Worm (Caenorhabditis elegans) whole organism, young adult: ENCODE data around the gene F38A6.5.

ENCODE experiments used
- B0035.1 ChIP-seq: sonication (generic microtip); optimal IDR thresholded peaks from 2 replicates; lab custom pipeline; 2016; ENCODE audit warnings: missing genetic modification characterization, mild to moderate bottlenecking, missing compliant biosample characterization, missing genotype, missing genetic modification reagents
- D2030.7 ChIP-seq: fragments of 200-800 bp; sonication (Bioruptor generic); IDR thresholded peaks from 2 replicates; pipeline ENCODE4 v1.3.6; 2022; ENCODE audit warnings: missing genetic modification reagents, missing genetic modification characterization, missing compliant biosample characterization
- F22D6.2 ChIP-seq: sonication (generic microtip); optimal IDR thresholded peaks from 2 replicates; lab custom pipeline; 2016; ENCODE audit warnings: mild to moderate bottlenecking, missing genetic modification characterization, missing compliant biosample characterization
- F39B2.1 ChIP-seq: fragments of 200-800 bp; sonication (Bioruptor generic); IDR thresholded peaks from 2 replicates; pipeline ENCODE4 v1.3.6; 2022; ENCODE audit warnings: missing genetic modification reagents, missing genetic modification characterization, missing compliant biosample characterization
- F49E8.2 ChIP-seq: sonication (generic microtip); optimal IDR thresholded peaks from 3 replicates; lab custom pipeline; 2017; ENCODE audit warnings: missing genetic modification characterization, mild to moderate bottlenecking, missing compliant biosample characterization, antibody characterized with exemption, moderate library complexity; ENCODE audit not compliant: insufficient read depth
- F57C9.4 ChIP-seq: sonication (generic microtip); optimal IDR thresholded peaks from 2 replicates; lab custom pipeline; 2017; ENCODE audit warnings: mild to moderate bottlenecking, missing genetic modification characterization, missing compliant biosample characterization
- K12H6.12 ChIP-seq: fragments of 200-800 bp; sonication (Bioruptor generic); optimal IDR thresholded peaks from 2 replicates; lab custom pipeline; 2018; ENCODE audit warnings: mild to moderate bottlenecking, missing genetic modification characterization, missing compliant biosample characterization
- T07F8.4 ChIP-seq: sonication (generic microtip); optimal IDR thresholded peaks from 2 replicates; lab custom pipeline; 2016; ENCODE audit warnings: mild to moderate bottlenecking, missing genetic modification characterization, moderate library complexity, missing compliant biosample characterization
- T26A5.8 ChIP-seq: sonication (generic microtip); optimal IDR thresholded peaks from 2 replicates; lab custom pipeline; 2016; ENCODE audit warnings: missing genetic modification characterization, missing compliant biosample characterization
- Y95B8A.8 ChIP-seq: fragments of 200-800 bp; sonication (Bioruptor generic); IDR thresholded peaks from 2 replicates; pipeline ENCODE4 v1.3.6; 2022; ENCODE audit warnings: missing genetic modification reagents, missing genetic modification characterization, missing compliant biosample characterization
- akir-1 ChIP-seq: fragments of 200-800 bp; sonication (Bioruptor generic); optimal IDR thresholded peaks from 2 replicates; lab custom pipeline; 2018; ENCODE audit warnings: mild to moderate bottlenecking, missing genetic modification characterization, moderate library complexity, missing compliant biosample characterization
- atf-7 ChIP-seq: sonication (generic microtip); optimal IDR thresholded peaks from 2 replicates; lab custom pipeline; 2017; ENCODE audit warnings: mild to moderate bottlenecking, missing genetic modification characterization, missing compliant biosample characterization
- attf-3 ChIP-seq: fragments of 200-800 bp; sonication (Bioruptor generic); conservative IDR thresholded peaks from 2 replicates; pipeline ENCODE4 v1.3.6; 2022; ENCODE audit warnings: missing genetic modification reagents, missing genetic modification characterization, missing compliant biosample characterization
- ceh-79 ChIP-seq: sonication (generic microtip); optimal IDR thresholded peaks from 2 replicates; lab custom pipeline; 2017; ENCODE audit warnings: mild to moderate bottlenecking, missing genetic modification characterization, missing compliant biosample characterization
- dpff-1 ChIP-seq: sonication (generic microtip); optimal IDR thresholded peaks from 2 replicates; lab custom pipeline; 2017; ENCODE audit warnings: mild to moderate bottlenecking, missing genetic modification characterization, missing compliant biosample characterization
- dpl-1 ChIP-seq: fragments of 150-350 bp; optimal IDR thresholded peaks from 2 replicates; lab custom pipeline; 2014; ENCODE audit warnings: missing biosample characterization, missing genetic modification reagents, missing genetic modification characterization
- egrh-3 ChIP-seq: fragments of 200-800 bp; sonication (Bioruptor generic); IDR thresholded peaks from 2 replicates; pipeline ENCODE4 v1.3.6; 2022; ENCODE audit warnings: missing genetic modification reagents, missing genetic modification characterization, missing compliant biosample characterization
- ekl-4 ChIP-seq: fragments of 200-800 bp; sonication (Bioruptor generic); IDR thresholded peaks from 2 replicates; pipeline ENCODE4 v1.3.6; 2022; ENCODE audit warnings: missing genetic modification reagents, missing genetic modification characterization, missing compliant biosample characterization
- fkh-3 ChIP-seq: sonication (generic microtip); optimal IDR thresholded peaks from 2 replicates; lab custom pipeline; 2016; ENCODE audit warnings: mild to moderate bottlenecking, missing genetic modification characterization, missing compliant biosample characterization
- gei-17 ChIP-seq: fragments of 200-800 bp; sonication (Bioruptor generic); optimal IDR thresholded peaks from 2 replicates; lab custom pipeline; 2018; ENCODE audit warnings: mild to moderate bottlenecking, missing genetic modification characterization, missing compliant biosample characterization
- hmg-1.2 ChIP-seq: fragments of 200-800 bp; sonication (Bioruptor generic); IDR thresholded peaks from 2 replicates; pipeline ENCODE4 v1.3.6; 2022; ENCODE audit warnings: missing genetic modification reagents, missing genetic modification characterization, missing compliant biosample characterization
- hrde-1 ChIP-seq: sonication (generic microtip); optimal IDR thresholded peaks from 2 replicates; lab custom pipeline; 2016; ENCODE audit warnings: missing genetic modification characterization, mild to moderate bottlenecking, missing compliant biosample characterization, moderate library complexity, missing genotype, missing genetic modification reagents, borderline replicate concordance
- lag-1 ChIP-seq: fragments of 200-800 bp; sonication (Bioruptor generic); IDR thresholded peaks from 2 replicates; pipeline ENCODE4 v1.3.6; 2022; ENCODE audit warnings: missing genetic modification reagents, missing genetic modification characterization, missing compliant biosample characterization
- lin-35 ChIP-seq, 3 experiments: fragments of 150-350 bp in 2 of 3; sonication (generic microtip) in 1 of 3; optimal IDR thresholded peaks; 2 replicates each; lab custom pipeline; 2014 to 2018; ENCODE audit warnings: missing biosample characterization in 3 of 3, missing genetic modification characterization in 3 of 3, missing genetic modification reagents in 3 of 3
- lin-40 ChIP-seq: sonication (generic microtip); optimal IDR thresholded peaks from 2 replicates; lab custom pipeline; 2016; ENCODE audit warnings: missing genetic modification characterization, mild to moderate bottlenecking, missing compliant biosample characterization, missing genotype, missing genetic modification reagents
- lsl-1 ChIP-seq: fragments of 200-800 bp; sonication (Bioruptor generic); optimal IDR thresholded peaks from 2 replicates; lab custom pipeline; 2018; ENCODE audit warnings: mild to moderate bottlenecking, missing genetic modification characterization, moderate library complexity, missing compliant biosample characterization
- madf-8 ChIP-seq: fragments of 200-800 bp; sonication (Bioruptor generic); conservative IDR thresholded peaks from 2 replicates; pipeline ENCODE4 v1.3.6; 2022; ENCODE audit warnings: missing genetic modification reagents, missing genetic modification characterization, missing compliant biosample characterization
- mxl-1 ChIP-seq: sonication (generic microtip); optimal IDR thresholded peaks from 2 replicates; lab custom pipeline; 2016; ENCODE audit warnings: missing genetic modification characterization, missing compliant biosample characterization
- nfyb-1 ChIP-seq: fragments of 200-800 bp; sonication (Bioruptor generic); IDR thresholded peaks from 2 replicates; pipeline ENCODE4 v1.3.6; 2022; ENCODE audit warnings: missing genetic modification reagents, missing genetic modification characterization, missing compliant biosample characterization
- nhr-120 ChIP-seq: fragments of 200-800 bp; sonication (Bioruptor generic); IDR thresholded peaks from 2 replicates; pipeline ENCODE4 v1.3.6; 2022; ENCODE audit warnings: missing genetic modification characterization, missing compliant biosample characterization
- nhr-179 ChIP-seq: sonication (generic microtip); optimal IDR thresholded peaks from 2 replicates; lab custom pipeline; 2016; ENCODE audit warnings: mild to moderate bottlenecking, missing genetic modification characterization, missing compliant biosample characterization
- pha-4 ChIP-seq: fragments of 150-350 bp; sonication (generic microtip); optimal IDR thresholded peaks from 2 replicates; lab custom pipeline; 2014; ENCODE audit warnings: missing biosample characterization, missing genetic modification reagents, missing genetic modification characterization
- repo-1 ChIP-seq: sonication (generic microtip); optimal IDR thresholded peaks from 2 replicates; lab custom pipeline; 2017; ENCODE audit warnings: mild to moderate bottlenecking, missing genetic modification characterization, missing compliant biosample characterization
- snpc-1.1 ChIP-seq: sonication (generic microtip); optimal IDR thresholded peaks from 2 replicates; lab custom pipeline; 2017; ENCODE audit warnings: missing genetic modification characterization, mild to moderate bottlenecking, missing compliant biosample characterization, antibody characterized with exemption, moderate library complexity, missing genotype, missing genetic modification reagents; ENCODE audit not compliant: insufficient read depth
- snpc-3.4 ChIP-seq: sonication (generic microtip); optimal IDR thresholded peaks from 2 replicates; lab custom pipeline; 2017; ENCODE audit warnings: missing genetic modification characterization, mild to moderate bottlenecking, missing compliant biosample characterization, antibody characterized with exemption, moderate library complexity, missing genotype, missing genetic modification reagents
- snpc-4 ChIP-seq, 5 experiments: fragments of 150-350 bp in 1 of 5; sonication (generic microtip) in 4 of 5; optimal IDR thresholded peaks; 2 replicates each; lab custom pipeline; 2014 to 2018; ENCODE audit warnings: missing genetic modification characterization in 5 of 5, missing biosample characterization in 3 of 5, antibody characterized with exemption in 2 of 5, mild to moderate bottlenecking in 2 of 5, missing compliant biosample characterization in 2 of 5, missing genotype in 2 of 5, moderate library complexity in 2 of 5, missing genetic modification reagents in 1 of 5
- sptf-2 ChIP-seq: fragments of 200-800 bp; sonication (Bioruptor generic); optimal IDR thresholded peaks from 2 replicates; lab custom pipeline; 2018; ENCODE audit warnings: mild to moderate bottlenecking, missing genetic modification characterization, missing compliant biosample characterization
- unc-130 ChIP-seq: sonication (generic microtip); optimal IDR thresholded peaks from 2 replicates; lab custom pipeline; 2016; ENCODE audit warnings: missing genetic modification reagents, missing genetic modification characterization, missing compliant biosample characterization
- unc-62 ChIP-seq: fragments of 150-350 bp; optimal IDR thresholded peaks from 2 replicates; lab custom pipeline; 2014; ENCODE audit warnings: missing biosample characterization, missing genetic modification reagents, missing genetic modification characterization
- xnd-1 ChIP-seq: sonication (generic microtip); optimal IDR thresholded peaks from 2 replicates; lab custom pipeline; 2016; ENCODE audit warnings: missing genotype, missing genetic modification reagents, missing genetic modification characterization, missing compliant biosample characterization
- zim-3 ChIP-seq: sonication (generic microtip); optimal IDR thresholded peaks from 2 replicates; lab custom pipeline; 2017; ENCODE audit warnings: mild to moderate bottlenecking, missing genetic modification characterization, moderate library complexity, missing compliant biosample characterization
- ztf-18 ChIP-seq: sonication (generic microtip); optimal IDR thresholded peaks from 2 replicates; lab custom pipeline; 2016; ENCODE audit warnings: missing genotype, mild to moderate bottlenecking, missing genetic modification characterization, missing compliant biosample characterization
- ztf-25 ChIP-seq: fragments of 200-800 bp; sonication (Bioruptor generic); IDR thresholded peaks from 2 replicates; pipeline ENCODE4 v1.3.6; 2022; ENCODE audit warnings: missing genetic modification reagents, missing genetic modification characterization, missing compliant biosample characterization
- ztf-28 ChIP-seq: fragments of 200-800 bp; sonication (Bioruptor generic); IDR thresholded peaks from 2 replicates; pipeline ENCODE4 v1.3.6; 2022; ENCODE audit warnings: missing genetic modification reagents, missing genetic modification characterization, missing compliant biosample characterization

The F38A6.5 gene

DNA sequence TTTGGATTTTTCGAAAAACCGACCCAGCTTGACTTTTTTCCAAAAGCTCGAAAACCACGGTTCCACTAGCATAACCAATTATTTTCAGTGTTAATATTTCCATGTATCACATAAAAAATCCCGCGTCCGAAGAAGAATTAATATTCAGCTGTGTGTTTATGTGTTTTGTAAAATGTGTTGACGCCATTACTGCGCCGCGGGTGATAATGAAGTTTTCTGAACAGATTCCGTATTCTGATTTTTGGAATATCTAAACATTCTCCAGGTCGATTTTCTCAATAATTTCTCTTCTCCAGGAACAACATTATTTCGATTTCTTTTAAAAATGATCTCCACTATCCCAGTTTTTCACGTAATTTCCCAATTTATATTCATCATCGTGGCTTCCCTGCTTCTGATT, 38.9 kb downstream of the F38A6.5 start, which contains the start of gene srxa-6 (continued):
- TF ChIP-seq mxl-1 (tag; lab: Kevin White, UChicago) (no peak), lin-40 (tag; lab: Kevin White, UChicago) (no peak)

DNA sequence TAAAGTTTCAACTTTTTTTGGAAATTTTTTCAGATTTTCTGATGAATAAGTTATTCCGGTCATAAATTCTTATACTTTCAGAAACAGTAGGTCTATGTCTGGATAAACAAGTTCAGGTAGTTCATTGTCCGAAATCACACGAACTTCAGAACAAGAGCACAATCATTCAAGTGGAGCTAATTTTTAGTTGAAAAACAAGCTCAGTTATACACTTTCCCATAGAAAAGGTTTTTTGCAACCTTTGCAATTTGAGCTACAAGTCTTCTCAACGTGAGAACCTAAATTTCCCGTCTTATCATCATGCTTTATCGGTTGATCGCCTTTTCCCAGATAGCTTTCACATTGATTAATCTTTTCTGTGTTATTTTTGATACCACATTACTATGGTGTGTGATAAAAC, 41.8 kb downstream of the F38A6.5 start, which contains the start of gene srxa-1:
srxa-1 (plus strand) TSS at position 301 of the 400 bp plus-strand sequence.
- TF ChIP-seq ceh-79 (tag; lab: Kevin White, UChicago) (no peak), F57C9.4 (no peak), hrde-1 (tag; lab: Kevin White, UChicago) (no peak), sptf-2 (GFP tag; lab: Kevin White, UChicago) (no peak), ztf-18 (tag; lab: Kevin White, UChicago) (no peak), nhr-120 (no peak), gei-17 (GFP tag; lab: Kevin White, UChicago) (no peak), atf-7 (tag; lab: Kevin White, UChicago) (no peak), hmg-1.2 (no peak), B0035.1 (tag; lab: Kevin White, UChicago) (no peak), ekl-4 (GFP tag; lab: Robert Waterston, UW) (no peak), akir-1 (GFP tag; lab: Kevin White, UChicago) (no peak), egrh-3 (GFP tag; lab: Robert Waterston, UW) (no peak), xnd-1 (no peak), snpc-1.1 (tag; lab: Kevin White, UChicago) (no peak), nhr-179 (tag; lab: Kevin White, UChicago) (no peak)

DNA sequence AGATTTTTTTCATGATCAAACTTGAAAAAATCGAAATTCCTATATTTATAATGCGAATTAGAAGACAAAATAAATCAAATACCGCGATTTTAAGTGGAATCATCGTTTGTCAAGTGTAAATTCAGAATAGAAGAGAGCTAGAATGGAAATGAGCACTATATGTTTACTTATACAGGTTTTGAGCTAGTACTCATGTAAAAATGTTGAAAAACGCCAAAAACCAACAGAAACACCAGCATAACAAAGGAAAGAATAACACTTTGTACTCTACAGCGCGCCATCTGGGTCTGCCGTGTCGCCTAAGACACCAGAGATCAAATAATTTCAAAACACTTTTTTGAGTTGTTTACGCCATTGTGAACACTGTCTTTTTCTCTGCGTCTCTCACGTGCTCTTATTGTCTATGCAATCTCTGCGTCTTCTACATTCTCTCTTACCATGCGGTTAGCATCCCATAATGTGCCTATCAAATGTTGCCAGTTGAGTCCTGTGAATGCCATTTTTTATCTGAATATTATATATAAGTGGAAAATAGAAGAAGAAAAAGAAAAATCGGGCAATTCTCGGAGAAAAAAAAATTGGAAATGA, 44.7 kb downstream of the F38A6.5 start, which contains the start of gene ipla-3:
ipla-3 (minus strand) TSS at position 510 of the 588 bp plus-strand sequence.
- TF ChIP-seq F39B2.1 (GFP tag; lab: Robert Waterston, UW) = no peak
- no peak for TF ChIP-seq T07F8.4 (tag; lab: Kevin White, UChicago)
- TF ChIP-seq unc-62 (GFP tag; lab: Kevin White, UChicago) = peak; percentile 1
- no peak for TF ChIP-seq dpl-1 (GFP tag; lab: Kevin White, UChicago)
- TF ChIP-seq attf-3 (GFP tag; lab: Robert Waterston, UW) = no peak
- TF ChIP-seq D2030.7 = 0 out of 2 replicates have a peak, but pooled peaks have one; percentile 21
- no peak for TF ChIP-seq T26A5.8 (tag; lab: Kevin White, UChicago)
- peak; percentile 72 for TF ChIP-seq K12H6.12 (tag; lab: Kevin White, UChicago)
- TF ChIP-seq nfyb-1 = 0 out of 2 replicates have a peak, but pooled peaks have one; percentile 51
- TF ChIP-seq nhr-120 = no peak
- no peak for TF ChIP-seq ztf-28 (GFP tag; lab: Robert Waterston, UW)
- peak in 1 of 3 experiments; percentile 26 for TF ChIP-seq lin-35 (GFP tag; optimal IDR thresholded peaks at IDR 0.05; lab: Kevin White, UChicago)
- TF ChIP-seq dpff-1 = no peak
- no peak for TF ChIP-seq B0035.1 (tag; lab: Kevin White, UChicago)
- no peak for TF ChIP-seq egrh-3 (GFP tag; lab: Robert Waterston, UW)
- TF ChIP-seq snpc-4 (GFP tag; optimal IDR thresholded peaks at IDR 0.05; lab: Kevin White, UChicago) = no peak
- peak in 2 of 4 experiments; percentile 37 to 54 for TF ChIP-seq snpc-4 (tag; optimal IDR thresholded peaks at IDR 0.05; lab: Kevin White, UChicago)
- peak; percentile 57 for TF ChIP-seq pha-4 (tag; lab: Kevin White, UChicago)
- TF ChIP-seq Y95B8A.8 (GFP tag; lab: Robert Waterston, UW) = 0 out of 2 replicates have a peak, but pooled peaks have one; percentile 44
- no peak for TF ChIP-seq lsl-1
- no peak for TF ChIP-seq madf-8 (GFP tag; lab: Robert Waterston, UW)
- no peak for TF ChIP-seq snpc-3.4
- no peak for TF ChIP-seq lag-1 (GFP tag; lab: Robert Waterston, UW)
- no peak for TF ChIP-seq zim-3
- peak; percentile 1 for TF ChIP-seq F22D6.2 (tag; lab: Kevin White, UChicago)
- no peak for TF ChIP-seq fkh-3
- TF ChIP-seq repo-1 (tag; lab: Kevin White, UChicago) = peak; percentile 30
- no peak for TF ChIP-seq unc-130 (GFP tag; lab: Kevin White, UChicago)
- no peak for TF ChIP-seq ztf-25 (GFP tag; lab: Robert Waterston, UW)
- no peak for TF ChIP-seq F49E8.2 (tag; lab: Kevin White, UChicago)
